Fruit fly (Drosophila melanogaster): ENCODE measurements around the gene Abp1.

dm6 chr3L:13442400-13442799 lies 43.7 kb downstream of the Abp1 start, which contains the start of gene cmb:
- no peak for TF ChIP-seq CG5204 (GFP tag; optimal IDR thresholded peaks at IDR 0.05)
- TF ChIP-seq kay (GFP tag; ENCODE audit: borderline replicate concordance) = peak; percentile 71
- TF ChIP-seq CG7101 (tag; optimal IDR thresholded peaks at IDR 0.05) = no peak
- no peak for TF ChIP-seq CG7045 (GFP tag; optimal IDR thresholded peaks at IDR 0.05)
- TF ChIP-seq Crg-1 (GFP tag; optimal IDR thresholded peaks at IDR 0.05) = no peak
- no peak for TF ChIP-seq Hr96 (GFP tag; optimal IDR thresholded peaks at IDR 0.05)
- TF ChIP-seq tj (GFP tag; optimal IDR thresholded peaks at IDR 0.05) = no peak

Measured in whole organism, adult.